Worm (Caenorhabditis elegans): ENCODE data around the gene srx-32.

- TF ChIP-seq nhr-237 (tag; optimal IDR thresholded peaks at IDR 0.05), result no peak
- TF ChIP-seq ham-2 (GFP tag; optimal IDR thresholded peaks at IDR 0.05), result no peak
- no peak for TF ChIP-seq lsy-2 (tag; optimal IDR thresholded peaks at IDR 0.05)
- TF ChIP-seq nhr-28 (tag; optimal IDR thresholded peaks at IDR 0.05), result no peak
- no peak for TF ChIP-seq unc-39 (tag; optimal IDR thresholded peaks at IDR 0.05)
Measured at ce11 chrV:794092-794491, 26.4 kb downstream of the srx-32 start.

Measured in whole organism, mixed stage, embryonic.